Fruit fly (Drosophila melanogaster): ENCODE measurements around the gene Ugt302C1.
A peak's percentile ranks its signal among the peaks of the same experiment; 100 is the strongest.

Ugt302C1 gene

DNA sequence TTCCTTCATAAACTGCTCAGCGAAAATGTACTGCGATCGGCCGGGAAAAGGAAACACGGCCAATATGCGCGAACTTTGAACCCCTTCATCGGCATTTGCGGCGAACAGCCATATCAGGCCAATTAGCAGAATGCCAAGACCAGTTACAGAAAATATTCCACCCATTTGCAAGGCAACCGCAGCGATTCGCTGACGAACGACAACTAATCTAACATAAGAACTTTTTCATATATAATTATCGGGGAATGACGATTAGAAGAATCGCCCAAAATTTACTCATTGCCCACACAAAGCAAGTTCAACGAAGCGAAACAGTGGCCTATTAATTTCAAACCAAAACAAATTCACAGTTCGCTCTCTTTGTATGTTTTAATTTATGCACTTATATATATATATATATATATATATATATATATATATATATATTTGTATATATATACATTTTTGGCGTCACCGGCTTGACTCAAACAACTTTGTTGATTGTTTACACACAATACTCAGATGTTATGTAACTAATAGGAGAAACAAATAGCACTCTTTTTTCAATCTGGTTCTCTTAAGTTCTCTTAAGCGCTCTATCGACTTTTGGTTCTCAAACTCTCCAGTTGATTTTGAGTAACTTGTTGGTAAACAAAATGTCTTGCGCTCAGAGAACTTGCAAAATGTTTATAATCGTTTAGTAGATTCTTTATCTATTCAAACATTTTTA is 15.7 kb downstream of the Ugt302C1 start, which contains the start of gene Ugt35A1:
TSS of gene Ugt35A1 (minus strand) at position 205 of the 709 bp plus-strand sequence.
- 0 out of 2 replicates have a peak, but pooled peaks have one; percentile 7 for TF ChIP-seq Rfx (GFP tag; IDR thresholded peaks at IDR 0.05)
- TF ChIP-seq CG1233 (GFP tag; optimal IDR thresholded peaks at IDR 0.05) = no peak
- peak in 1 of 2 experiments; percentile 92 for TF ChIP-seq Pdp1 (GFP tag; optimal IDR thresholded peaks at IDR 0.05)
- TF ChIP-seq sens (GFP tag) = peak; percentile 13
- no peak for TF ChIP-seq zf30C (GFP tag; optimal IDR thresholded peaks at IDR 0.05)
- TF ChIP-seq Jarid2 (GFP tag; optimal IDR thresholded peaks at IDR 0.05) = peak; percentile 71
- TF ChIP-seq chinmo (GFP tag; IDR thresholded peaks at IDR 0.05; ENCODE audit: partially characterized antibody) = 0 out of 4 replicates have a peak, but pooled peaks have one; percentile 76
- TF ChIP-seq CG11247 (GFP tag; IDR thresholded peaks at IDR 0.05) = no peak
- no peak for TF ChIP-seq vvl (GFP tag; IDR thresholded peaks at IDR 0.05)
- no peak for TF ChIP-seq danr (GFP tag; IDR thresholded peaks at IDR 0.05)
- TF ChIP-seq bsh (GFP tag; optimal IDR thresholded peaks at IDR 0.05) = no peak
- peak; percentile 10 for TF ChIP-seq CG13296 (GFP tag; optimal IDR thresholded peaks at IDR 0.05)
- no peak for TF ChIP-seq CG1647 (GFP tag; optimal IDR thresholded peaks at IDR 0.05)
- TF ChIP-seq Hsf (GFP tag; optimal IDR thresholded peaks at IDR 0.05) = no peak
- peak; percentile 51 for TF ChIP-seq lab (GFP tag; optimal IDR thresholded peaks at IDR 0.05)
- TF ChIP-seq sd (tag; optimal IDR thresholded peaks at IDR 0.05) = peak; percentile 66
- TF ChIP-seq Trl (optimal IDR thresholded peaks at IDR 0.05) = peak; percentile 67 to 75
- TF ChIP-seq Trl (GFP tag; optimal IDR thresholded peaks at IDR 0.05) = no peak
- peak; percentile 61; the same call in 2 of the 3 replicates for TF ChIP-seq z (GFP tag; IDR thresholded peaks at IDR 0.05)
- no peak for TF ChIP-seq tll (GFP tag; optimal IDR thresholded peaks at IDR 0.05)
- TF ChIP-seq otp (GFP tag; IDR thresholded peaks at IDR 0.05) = 0 out of 3 replicates have a peak, but pooled peaks have one; percentile 12
- no peak for TF ChIP-seq CG1792 (GFP tag; optimal IDR thresholded peaks at IDR 0.05)
- peak; percentile 77 for TF ChIP-seq CG3163 (GFP tag; optimal IDR thresholded peaks at IDR 0.05)
- peak; percentile 23; the same call in 1 of the 2 replicates for TF ChIP-seq CG13287 (GFP tag; IDR thresholded peaks at IDR 0.05; ENCODE audit: partially characterized antibody)
- no peak for TF ChIP-seq BtbVII (GFP tag; optimal IDR thresholded peaks at IDR 0.05)
- peak; percentile 44; the same call in 1 of the 2 replicates for TF ChIP-seq GATAe (GFP tag; conservative IDR thresholded peaks at IDR 0.05)
- no peak for TF ChIP-seq CG7357 (GFP tag; IDR thresholded peaks at IDR 0.05)
- 0 out of 2 replicates have a peak, but pooled peaks have one; percentile 15 for TF ChIP-seq al (GFP tag; IDR thresholded peaks at IDR 0.05)
- TF ChIP-seq Vsx1 (GFP tag; optimal IDR thresholded peaks at IDR 0.05) = peak; percentile 89
- TF ChIP-seq Bgb (GFP tag; IDR thresholded peaks at IDR 0.05; ENCODE audit: partially characterized antibody) = 0 out of 2 replicates have a peak, but pooled peaks have one; percentile 12
- no peak for TF ChIP-seq Neu2 (GFP tag; optimal IDR thresholded peaks at IDR 0.05; ENCODE audit: borderline replicate concordance)
- TF ChIP-seq CG32532 (GFP tag; IDR thresholded peaks at IDR 0.05) = peak; percentile 7; the same call in 1 of the 2 replicates
- TF ChIP-seq CG18599 (GFP tag; optimal IDR thresholded peaks at IDR 0.05) = peak; percentile 1
- TF ChIP-seq sug (tag; optimal IDR thresholded peaks at IDR 0.05) = peak; percentile 28
- peak in 1 of 2 experiments; percentile 1 for TF ChIP-seq Hr78 (GFP tag; optimal IDR thresholded peaks at IDR 0.05)
- TF ChIP-seq Abd-B (GFP tag; optimal IDR thresholded peaks at IDR 0.05) = no peak
- peak; percentile 68 for TF ChIP-seq mirr (GFP tag; optimal IDR thresholded peaks at IDR 0.05)
- peak; percentile 91 for TF ChIP-seq exex (tag; optimal IDR thresholded peaks at IDR 0.05)

DNA sequence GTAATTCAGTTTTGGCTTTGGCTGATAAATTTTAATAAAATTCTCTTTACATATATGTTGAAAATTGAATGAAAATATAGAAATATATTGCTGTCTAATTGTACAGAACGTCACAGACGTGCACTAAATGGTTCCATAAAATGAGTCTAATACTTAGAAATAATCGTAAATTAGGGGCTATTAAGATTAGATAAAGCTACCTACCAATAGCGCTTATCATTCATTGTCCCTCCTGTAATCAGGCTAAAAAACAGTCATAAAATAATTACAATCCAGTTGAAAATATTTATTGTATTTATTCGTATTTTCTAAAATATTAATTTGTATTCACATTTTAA is 16.2 kb downstream of the Ugt302C1 start:
- no peak for TF ChIP-seq CG4820 (GFP tag; optimal IDR thresholded peaks at IDR 0.05)
- no peak for TF ChIP-seq gcm (GFP tag; optimal IDR thresholded peaks at IDR 0.05)
- no peak for TF ChIP-seq CG5245 (GFP tag; optimal IDR thresholded peaks at IDR 0.05)
- TF ChIP-seq CG6813 (GFP tag; optimal IDR thresholded peaks at IDR 0.05) = no peak
- no peak for TF ChIP-seq CG7357 (GFP tag; IDR thresholded peaks at IDR 0.05)
- TF ChIP-seq Dref (GFP tag; IDR thresholded peaks at IDR 0.05) = no peak
- no peak for TF ChIP-seq Oli (tag; optimal IDR thresholded peaks at IDR 0.05)
- TF ChIP-seq PHDP (tag; optimal IDR thresholded peaks at IDR 0.05) = peak; percentile 62
- no peak for TF ChIP-seq lbe (GFP tag; optimal IDR thresholded peaks at IDR 0.05)
- no peak for TF ChIP-seq psq (GFP tag; optimal IDR thresholded peaks at IDR 0.05)
- peak in 1 of 2 experiments; percentile 43 for TF ChIP-seq Hr51 (GFP tag; optimal IDR thresholded peaks at IDR 0.05)
- no peak for TF ChIP-seq CG1233 (GFP tag; optimal IDR thresholded peaks at IDR 0.05)
- TF ChIP-seq Fer2 (tag; optimal IDR thresholded peaks at IDR 0.05) = no peak
